Worm (Caenorhabditis elegans) whole organism, young adult: Measurements from ENCODE around the gene F49F1.2.

Source experiments
- B0035.1 ChIP-seq: sonication (generic microtip); optimal IDR thresholded peaks from 2 replicates; lab custom pipeline; 2016; ENCODE audit warnings: missing genetic modification characterization, mild to moderate bottlenecking, missing compliant biosample characterization, missing genotype, missing genetic modification reagents
- K11D2.4 ChIP-seq: fragments of 200-800 bp; sonication (Bioruptor generic); IDR thresholded peaks from 2 replicates; pipeline ENCODE4 v1.3.6; 2022; ENCODE audit warnings: missing genetic modification reagents, missing genetic modification characterization, missing compliant biosample characterization
- nhr-120 ChIP-seq: fragments of 200-800 bp; sonication (Bioruptor generic); IDR thresholded peaks from 2 replicates; pipeline ENCODE4 v1.3.6; 2022; ENCODE audit warnings: missing genetic modification characterization, missing compliant biosample characterization
- nhr-27 ChIP-seq: fragments of 200-800 bp; sonication (Bioruptor generic); optimal IDR thresholded peaks from 2 replicates; lab custom pipeline; 2018; ENCODE audit warnings: mild to moderate bottlenecking, missing genetic modification characterization, moderate library complexity, missing compliant biosample characterization
- pha-4 ChIP-seq: fragments of 150-350 bp; sonication (generic microtip); optimal IDR thresholded peaks from 2 replicates; lab custom pipeline; 2014; ENCODE audit warnings: missing biosample characterization, missing genetic modification reagents, missing genetic modification characterization
- sdz-38 ChIP-seq: sonication (generic microtip); optimal IDR thresholded peaks from 2 replicates; lab custom pipeline; 2016; ENCODE audit warnings: missing genotype, missing genetic modification characterization, missing compliant biosample characterization
- sea-2 ChIP-seq: fragments of 200-800 bp; sonication (Bioruptor generic); IDR thresholded peaks from 2 replicates; pipeline ENCODE4 v1.3.6; 2022; ENCODE audit warnings: missing genetic modification characterization, missing compliant biosample characterization
- unc-130 ChIP-seq: sonication (generic microtip); optimal IDR thresholded peaks from 2 replicates; lab custom pipeline; 2016; ENCODE audit warnings: missing genetic modification reagents, missing genetic modification characterization, missing compliant biosample characterization

ce11 chrIV:4078901-4079300, 36.8 kb upstream of the F49F1.2 start, which contains the start of gene C35B1.8:
- no peak for TF ChIP-seq sdz-38 (tag; lab: Kevin White, UChicago)
- TF ChIP-seq B0035.1 (tag; lab: Kevin White, UChicago) = no peak
- no peak for TF ChIP-seq K11D2.4 (GFP tag; lab: Robert Waterston, UW)
- TF ChIP-seq sea-2 (GFP tag; lab: Robert Waterston, UW) = no peak
- no peak for TF ChIP-seq pha-4
- TF ChIP-seq unc-130 (GFP tag; lab: Kevin White, UChicago) = no peak
- no peak for TF ChIP-seq nhr-27 (tag; lab: Kevin White, UChicago)
- TF ChIP-seq nhr-120 (GFP tag; lab: Robert Waterston, UW) = no peak
